Fruit fly (Drosophila melanogaster): ENCODE data around the gene Osi19.

- TF ChIP-seq psq (optimal IDR thresholded peaks at IDR 0.05) (no peak), Dll (optimal IDR thresholded peaks at IDR 0.05) (no peak)
Observed at dm6 chr3R:6382733-6383465, 47.7 kb downstream of the Osi19 start, which contains the start of gene gzl.
